Fruit fly (Drosophila melanogaster): ENCODE results near the gene CG42827.

- TF ChIP-seq CG8478 (optimal IDR thresholded peaks at IDR 0.05) (no peak), CTCF (optimal IDR thresholded peaks at IDR 0.05) (no peak)
These were observed 11.0 kb downstream of the CG42827 start for dm6 chr3R:23383723-23384122.

Measured in S2 (cell line).